Fruit fly (Drosophila melanogaster) whole organism, embryonic: ENCODE results near the gene cerv.

Experiments used
- ATbp ChIP-seq: fragments of 200-800 bp; sonication (Bioruptor generic); optimal IDR thresholded peaks from 2 replicates; lab custom pipeline; 2017; ENCODE audit warnings: missing biosample characterization, mild to moderate bottlenecking, missing genetic modification characterization, missing genetic modification reagents
- CG10267 ChIP-seq: fragments of 200-800 bp; sonication (Bioruptor generic); optimal IDR thresholded peaks from 2 replicates; lab custom pipeline; 2018; ENCODE audit warnings: missing biosample characterization, mild to moderate bottlenecking, missing genetic modification characterization, moderate library complexity
- CG10321 ChIP-seq: fragments of 200-800 bp; sonication (Bioruptor generic); IDR thresholded peaks from 2 replicates; pipeline ENCODE4 v1.3.6; 2022; ENCODE audit warnings: missing biosample characterization, missing genetic modification characterization
- CG10366 ChIP-seq: fragments of 200-800 bp; sonication (Bioruptor generic); IDR thresholded peaks from 2 replicates; pipeline ENCODE4 v1.3.6; 2022; ENCODE audit warnings: missing biosample characterization, missing genetic modification characterization
- CG12155 ChIP-seq: fragments of 200-800 bp; sonication (Bioruptor generic); optimal IDR thresholded peaks from 3 replicates; lab custom pipeline; 2016; ENCODE audit warnings: missing biosample characterization, missing genetic modification characterization
- CG13287 ChIP-seq: fragments of 200-800 bp; sonication (Bioruptor generic); IDR thresholded peaks from 2 replicates; pipeline ENCODE4 v1.3.6; 2022; ENCODE audit warnings: missing biosample characterization, missing genetic modification characterization; ENCODE audit not compliant: partially characterized antibody
- CG13624 ChIP-seq: fragments of 200-800 bp; sonication (Bioruptor generic); optimal IDR thresholded peaks from 2 replicates; lab custom pipeline; 2016; ENCODE audit warnings: missing biosample characterization, missing genetic modification characterization
- CG14014 ChIP-seq: fragments of 200-800 bp; sonication (Bioruptor generic); IDR thresholded peaks from 2 replicates; pipeline ENCODE4 v1.3.6; 2022; ENCODE audit warnings: missing biosample characterization, missing genetic modification characterization
- CG14965 ChIP-seq: fragments of 200-800 bp; sonication (Bioruptor generic); optimal IDR thresholded peaks from 2 replicates; lab custom pipeline; 2016; ENCODE audit warnings: missing biosample characterization, missing genetic modification characterization, borderline replicate concordance
- CG15011 ChIP-seq: fragments of 200-800 bp; sonication (Bioruptor generic); optimal IDR thresholded peaks from 3 replicates; lab custom pipeline; 2018; ENCODE audit warnings: missing biosample characterization, mild to moderate bottlenecking, missing genetic modification characterization
- CG15479 ChIP-seq: fragments of 200-800 bp; sonication (Bioruptor generic); optimal IDR thresholded peaks from 3 replicates; lab custom pipeline; 2019; ENCODE audit warnings: missing biosample characterization, mild to moderate bottlenecking, missing genetic modification characterization, moderate library complexity
- CG16813 ChIP-seq: fragments of 200-800 bp; sonication (Bioruptor generic); IDR thresholded peaks from 3 replicates; pipeline ENCODE4 v1.3.6; 2022; ENCODE audit warnings: missing biosample characterization, missing genetic modification characterization; ENCODE audit not compliant: partially characterized antibody
- CG16815 ChIP-seq: fragments of 200-800 bp; sonication (Bioruptor generic); optimal IDR thresholded peaks from 3 replicates; lab custom pipeline; 2017; ENCODE audit warnings: missing biosample characterization, mild to moderate bottlenecking, missing genetic modification characterization
- CG18262 ChIP-seq: fragments of 200-800 bp; optimal IDR thresholded peaks from 3 replicates; lab custom pipeline; 2019; ENCODE audit warnings: missing biosample characterization, mild to moderate bottlenecking, missing genetic modification characterization, moderate library complexity
- CG1832 ChIP-seq: fragments of 200-800 bp; sonication (Bioruptor generic); optimal IDR thresholded peaks from 2 replicates; lab custom pipeline; 2017; ENCODE audit warnings: missing biosample characterization, mild to moderate bottlenecking, missing genetic modification characterization, inconsistent platforms
- CG30403 ChIP-seq: fragments of 200-800 bp; sonication (Bioruptor generic); optimal IDR thresholded peaks from 3 replicates; lab custom pipeline; 2016; ENCODE audit warnings: missing biosample characterization, missing genetic modification characterization
- CG31365 ChIP-seq: fragments of 200-800 bp; sonication (Bioruptor generic); optimal IDR thresholded peaks from 2 replicates; lab custom pipeline; 2018; ENCODE audit warnings: missing biosample characterization, mild to moderate bottlenecking, missing genetic modification characterization
- CG4730 ChIP-seq: fragments of 200-800 bp; sonication (Bioruptor generic); IDR thresholded peaks from 2 replicates; pipeline ENCODE4 v1.3.6; 2022; ENCODE audit warnings: missing biosample characterization, missing genetic modification characterization
- CG9437 ChIP-seq: fragments of 200-800 bp; sonication (Bioruptor generic); optimal IDR thresholded peaks from 2 replicates; lab custom pipeline; 2018; ENCODE audit warnings: missing biosample characterization, mild to moderate bottlenecking, missing genetic modification characterization
- CoRest ChIP-seq: fragments of 200-800 bp; sonication (Bioruptor generic); optimal IDR thresholded peaks from 3 replicates; lab custom pipeline; 2018; ENCODE audit warnings: missing biosample characterization, mild to moderate bottlenecking, missing genetic modification characterization, moderate library complexity
- Dip2 ChIP-seq: fragments of 200-800 bp; sonication (Bioruptor generic); IDR thresholded peaks from 2 replicates; pipeline ENCODE4 v1.3.6; 2022; ENCODE audit warnings: missing biosample characterization, missing genetic modification characterization
- HLH3B ChIP-seq: fragments of 200-800 bp; sonication (Bioruptor generic); IDR thresholded peaks from 2 replicates; pipeline ENCODE4 v1.3.6; 2022; ENCODE audit warnings: missing biosample characterization, missing genetic modification characterization
- HmgD ChIP-seq: fragments of 200-800 bp; sonication (Bioruptor generic); optimal IDR thresholded peaks from 3 replicates; lab custom pipeline; 2016; ENCODE audit warnings: missing biosample characterization, missing genetic modification characterization
- HmgZ ChIP-seq: fragments of 200-800 bp; sonication (Bioruptor generic); optimal IDR thresholded peaks from 2 replicates; lab custom pipeline; 2018; ENCODE audit warnings: missing biosample characterization, mild to moderate bottlenecking, missing genetic modification characterization
- Hmx ChIP-seq: fragments of 200-800 bp; sonication (Bioruptor generic); optimal IDR thresholded peaks from 2 replicates; lab custom pipeline; 2016; ENCODE audit warnings: missing biosample characterization, missing genetic modification characterization
- Med ChIP-seq: fragments of 200-800 bp; sonication (Bioruptor generic); peaks from one replicate; lab custom pipeline; 2016; ENCODE audit warnings: missing biosample characterization, missing genetic modification characterization, mild to moderate bottlenecking, inconsistent platforms, moderate library complexity
- NC2β ChIP-seq: fragments of 200-800 bp; sonication (Bioruptor generic); optimal IDR thresholded peaks from 2 replicates; lab custom pipeline; 2016; ENCODE audit warnings: missing biosample characterization, missing genetic modification characterization
- Nf-YA ChIP-seq: fragments of 200-800 bp; sonication (Bioruptor generic); IDR thresholded peaks from 2 replicates; pipeline ENCODE4 v1.3.6; 2022; ENCODE audit warnings: missing biosample characterization, missing genetic modification characterization
- YL-1 ChIP-seq: fragments of 200-800 bp; sonication (Bioruptor generic); optimal IDR thresholded peaks from 3 replicates; lab custom pipeline; 2017; ENCODE audit warnings: missing biosample characterization, mild to moderate bottlenecking, missing genetic modification characterization
- ato ChIP-seq: fragments of 200-800 bp; sonication (Bioruptor generic); IDR thresholded peaks from 2 replicates; pipeline ENCODE4 v1.3.6; 2022; ENCODE audit warnings: missing biosample characterization, missing genetic modification characterization; ENCODE audit not compliant: partially characterized antibody
- cg ChIP-seq: fragments of 200-800 bp; sonication (Bioruptor generic); optimal IDR thresholded peaks from 3 replicates; lab custom pipeline; 2019; ENCODE audit warnings: missing biosample characterization, mild to moderate bottlenecking, missing genetic modification characterization, moderate library complexity
- chinmo ChIP-seq: fragments of 200-800 bp; sonication (Bioruptor generic); IDR thresholded peaks from 4 replicates; pipeline ENCODE4 v1.3.6; 2022; ENCODE audit warnings: missing biosample characterization, missing genetic modification characterization; ENCODE audit not compliant: partially characterized antibody
- chn ChIP-seq: fragments of 200-800 bp; sonication (Bioruptor generic); optimal IDR thresholded peaks from 2 replicates; lab custom pipeline; 2016; ENCODE audit warnings: missing biosample characterization, missing genetic modification characterization
- dmrt99B ChIP-seq: fragments of 200-800 bp; sonication (Bioruptor generic); optimal IDR thresholded peaks from 2 replicates; lab custom pipeline; 2018; ENCODE audit warnings: missing biosample characterization, mild to moderate bottlenecking, missing genetic modification characterization, moderate library complexity
- hb ChIP-seq: fragments of 200-800 bp; sonication (Bioruptor generic); IDR thresholded peaks from 3 replicates; pipeline ENCODE4 v1.3.6; 2022; ENCODE audit warnings: missing biosample characterization, missing genetic modification characterization; ENCODE audit not compliant: partially characterized antibody
- jing ChIP-seq: fragments of 200-800 bp; sonication (Bioruptor generic); optimal IDR thresholded peaks from 2 replicates; lab custom pipeline; 2018; ENCODE audit warnings: missing biosample characterization, mild to moderate bottlenecking, missing genetic modification characterization
- lov ChIP-seq, 2 experiments: fragments of 200-800 bp in 1 of 2; fragments of >200 bp in 1 of 2; sonication (Bioruptor generic) in 1 of 2; IDR thresholded peaks in 1 of 2; optimal IDR thresholded peaks in 1 of 2; 2 replicates in 1 of 2; 3 replicates in 1 of 2; pipeline versions ENCODE4 v1.3.6 to Lab custom; 2017 to 2022; ENCODE audit warnings: missing biosample characterization in 1 of 2, missing genetic modification characterization in 1 of 2
- nom ChIP-seq: fragments of 200-800 bp; sonication (Bioruptor generic); optimal IDR thresholded peaks from 2 replicates; lab custom pipeline; 2017; ENCODE audit warnings: missing biosample characterization, missing genetic modification characterization, mild to moderate bottlenecking, moderate library complexity, missing genetic modification reagents
- prd ChIP-seq, 3 experiments: fragments of >200 bp in 2 of 3; fragments of 200-800 bp in 1 of 3; sonication (Bioruptor generic) in 1 of 3; optimal IDR thresholded peaks in 2 of 3; IDR thresholded peaks in 1 of 3; 2 replicates in 2 of 3; 3 replicates in 1 of 3; pipeline versions ENCODE4 v1.3.6 to Lab custom; 2017 to 2022; ENCODE audit warnings: missing biosample characterization in 1 of 3, missing genetic modification characterization in 1 of 3
- repo ChIP-seq: fragments of 200-800 bp; sonication (Bioruptor generic); optimal IDR thresholded peaks from 2 replicates; lab custom pipeline; 2016; ENCODE audit warnings: missing biosample characterization, missing genetic modification characterization
- sc ChIP-seq, 3 experiments: fragments of >200 bp in 2 of 3; fragments of 200-800 bp in 1 of 3; sonication (Bioruptor generic) in 1 of 3; optimal IDR thresholded peaks; 2 replicates in 2 of 3; 3 replicates in 1 of 3; lab custom pipeline; 2017; ENCODE audit warnings: mild to moderate bottlenecking in 1 of 3, missing biosample characterization in 1 of 3, missing genetic modification characterization in 1 of 3, missing genetic modification reagents in 1 of 3
- sd ChIP-seq: fragments of 200-800 bp; sonication (Bioruptor generic); optimal IDR thresholded peaks from 3 replicates; lab custom pipeline; 2018; ENCODE audit warnings: missing biosample characterization, mild to moderate bottlenecking, missing genetic modification characterization, moderate library complexity
- sima ChIP-seq: fragments of 200-800 bp; sonication (Bioruptor generic); optimal IDR thresholded peaks from 2 replicates; lab custom pipeline; 2016; ENCODE audit warnings: missing biosample characterization, missing genetic modification characterization
- sug ChIP-seq: fragments of 200-800 bp; optimal IDR thresholded peaks from 2 replicates; lab custom pipeline; 2019; ENCODE audit warnings: missing biosample characterization, mild to moderate bottlenecking, missing genetic modification characterization, moderate library complexity
- vnd ChIP-seq: fragments of 200-800 bp; sonication (Bioruptor generic); IDR thresholded peaks from 3 replicates; pipeline ENCODE4 v1.3.6; 2022; ENCODE audit warnings: missing biosample characterization, missing genetic modification characterization; ENCODE audit not compliant: partially characterized antibody
- vvl ChIP-seq: fragments of 200-800 bp; sonication (Bioruptor generic); IDR thresholded peaks from 2 replicates; pipeline ENCODE4 v1.3.6; 2022; ENCODE audit warnings: missing biosample characterization, missing genetic modification characterization
- zfh2 ChIP-seq: fragments of 200-800 bp; sonication (Bioruptor generic); optimal IDR thresholded peaks from 2 replicates; lab custom pipeline; 2016; ENCODE audit warnings: missing biosample characterization, missing genetic modification characterization

The cerv gene

dm6 chrX:15554256-15554678 lies 23.7 kb downstream of the cerv start, which contains the start of gene Ac13E (continued):
- TF ChIP-seq Hmx (GFP tag; lab: Kevin White, UChicago), result peak; percentile 60
- TF ChIP-seq sug (tag; lab: Kevin White, UChicago), result peak; percentile 87
- TF ChIP-seq CG31365 (tag; lab: Kevin White, UChicago), result peak; percentile 70
- peak; percentile 80 for TF ChIP-seq jing (GFP tag; lab: Kevin White, UChicago)
- TF ChIP-seq ATbp (GFP tag; lab: Kevin White, UChicago), result peak; percentile 85
- peak; percentile 79 for TF ChIP-seq NC2β
- peak; percentile 41 for TF ChIP-seq CG15479
- peak; percentile 69 for TF ChIP-seq sd (tag; lab: Kevin White, UChicago)
- peak; percentile 92 for TF ChIP-seq dmrt99B (tag; lab: Kevin White, UChicago)
- no peak for TF ChIP-seq prd (optimal IDR thresholded peaks at IDR 0.05; lab: Kevin White, UChicago)
- peak; percentile 91 for TF ChIP-seq prd (GFP tag; IDR thresholded peaks at IDR 0.05; lab: Robert Waterston, UW)
- no peak for TF ChIP-seq sc (optimal IDR thresholded peaks at IDR 0.05; lab: Kevin White, UChicago)
- TF ChIP-seq sc (GFP tag; optimal IDR thresholded peaks at IDR 0.05; lab: Kevin White, UChicago), result peak; percentile 84
- TF ChIP-seq CG14965, result peak; percentile 22
- peak; percentile 85 for TF ChIP-seq HLH3B
- peak; percentile 74 for TF ChIP-seq CG4730 (GFP tag; lab: Robert Waterston, UW)
- peak; percentile 77 for TF ChIP-seq CG13624
- peak; percentile 98 for TF ChIP-seq Med
- TF ChIP-seq Nf-YA (GFP tag; lab: Robert Waterston, UW), result peak; percentile 45; the same call in 1 of the 2 replicates
- TF ChIP-seq hb (GFP tag; lab: Robert Waterston, UW), result peak; percentile 80; the same call in 2 of the 3 replicates
- no peak for TF ChIP-seq CG1832
- TF ChIP-seq CG10321 (GFP tag; lab: Robert Waterston, UW), result peak; percentile 40; the same call in 1 of the 2 replicates
- no peak for TF ChIP-seq HmgD
- TF ChIP-seq CG18262 (tag; lab: Kevin White, UChicago), result peak; percentile 93
- TF ChIP-seq chn (GFP tag; lab: Kevin White, UChicago), result peak; percentile 90
- peak; percentile 15 for TF ChIP-seq sima
- peak; percentile 79 for TF ChIP-seq CG15011 (GFP tag; lab: Kevin White, UChicago)
- peak; percentile 76 for TF ChIP-seq CG12155 (GFP tag; lab: Kevin White, UChicago)
- peak; percentile 79 for TF ChIP-seq CG9437
- TF ChIP-seq lov (optimal IDR thresholded peaks at IDR 0.05; lab: Kevin White, UChicago), result no peak
- TF ChIP-seq lov (GFP tag; IDR thresholded peaks at IDR 0.05; lab: Robert Waterston, UW), result 0 out of 3 replicates have a peak, but pooled peaks have one; percentile 29
- TF ChIP-seq CG10267 (tag; lab: Kevin White, UChicago), result peak; percentile 82
- 0 out of 4 replicates have a peak, but pooled peaks have one; percentile 22 for TF ChIP-seq chinmo
- TF ChIP-seq zfh2 (GFP tag; lab: Kevin White, UChicago), result peak; percentile 64
- peak; percentile 72 for TF ChIP-seq vnd (GFP tag; lab: Robert Waterston, UW)
- peak; percentile 88 for TF ChIP-seq CG16815
- TF ChIP-seq repo (GFP tag; lab: Kevin White, UChicago), result peak; percentile 52
- TF ChIP-seq YL-1, result peak; percentile 64
- peak; percentile 70 for TF ChIP-seq CG16813 (GFP tag; lab: Robert Waterston, UW)
- TF ChIP-seq CG10366 (GFP tag; lab: Robert Waterston, UW), result peak; percentile 82
- TF ChIP-seq vvl (GFP tag; lab: Robert Waterston, UW), result peak; percentile 91
- peak; percentile 92 for TF ChIP-seq CG14014 (GFP tag; lab: Robert Waterston, UW)
- peak; percentile 58 for TF ChIP-seq CG13287
- TF ChIP-seq cg (GFP tag; lab: Kevin White, UChicago), result no peak
- TF ChIP-seq Dip2 (GFP tag; lab: Robert Waterston, UW), result no peak
- TF ChIP-seq CG30403, result peak; percentile 93
- peak; percentile 93 for TF ChIP-seq CoRest (tag; lab: Kevin White, UChicago)
- TF ChIP-seq HmgZ (tag; lab: Kevin White, UChicago), result peak; percentile 90
- no peak for TF ChIP-seq ato (GFP tag; lab: Robert Waterston, UW)
- TF ChIP-seq nom (GFP tag; lab: Kevin White, UChicago), result peak; percentile 85
